Worm (Caenorhabditis elegans): ENCODE data around the gene gpcp-1.
A peak's percentile ranks its signal among the peaks of the same experiment; 100 is the strongest.

- TF ChIP-seq nhr-77 (tag; optimal IDR thresholded peaks at IDR 0.05) (no peak), vab-15 (tag; optimal IDR thresholded peaks at IDR 0.05) (no peak), nhr-85 (tag) (peak; percentile 62), pqm-1 (tag; optimal IDR thresholded peaks at IDR 0.05) (no peak), nhr-76 (tag; optimal IDR thresholded peaks at IDR 0.05) (no peak)
Measured at ce11 chrX:3156062-3156791, 45.8 kb upstream of the gpcp-1 start.

Data from whole organism, L1 larva.